Fruit fly (Drosophila melanogaster): ENCODE measurements around the gene Coq4.

The Coq4 gene

dm6 chr3L:17458856-17459518, 25.6 kb upstream of the Coq4 start (continued):
- TF ChIP-seq HLH4C (GFP tag; IDR thresholded peaks at IDR 0.05; ENCODE audit: partially characterized antibody) (no peak), CG1792 (GFP tag; optimal IDR thresholded peaks at IDR 0.05) (no peak), maf-S (GFP tag; optimal IDR thresholded peaks at IDR 0.05) (no peak), ap (GFP tag; IDR thresholded peaks at IDR 0.05) (no peak), ewg (GFP tag; optimal IDR thresholded peaks at IDR 0.05) (no peak), CG33213 (GFP tag; optimal IDR thresholded peaks at IDR 0.05) (no peak), CG30431 (GFP tag; optimal IDR thresholded peaks at IDR 0.05) (no peak), CG3847 (GFP tag; IDR thresholded peaks at IDR 0.05) (no peak), Fer3 (tag; optimal IDR thresholded peaks at IDR 0.05) (peak; percentile 6), CG1832 (GFP tag; optimal IDR thresholded peaks at IDR 0.05) (no peak), Deaf1 (tag; optimal IDR thresholded peaks at IDR 0.05) (no peak), Camta (GFP tag; optimal IDR thresholded peaks at IDR 0.05) (no peak), CG14965 (GFP tag; optimal IDR thresholded peaks at IDR 0.05; ENCODE audit: borderline replicate concordance) (no peak), CG4360 (GFP tag; IDR thresholded peaks at IDR 0.05) (peak; percentile 43), CG4424 (GFP tag; optimal IDR thresholded peaks at IDR 0.05) (no peak), Ptx1 (GFP tag; IDR thresholded peaks at IDR 0.05) (peak; percentile 41; the same call in 1 of the 2 replicates), CG17361 (GFP tag; IDR thresholded peaks at IDR 0.05) (0 out of 3 replicates have a peak, but pooled peaks have one; percentile 35), ems (GFP tag; optimal IDR thresholded peaks at IDR 0.05) (no peak), Fer1 (GFP tag; optimal IDR thresholded peaks at IDR 0.05) (peak; percentile 37), MTF-1 (GFP tag; optimal IDR thresholded peaks at IDR 0.05; ENCODE audit: borderline replicate concordance) (no peak), toy (GFP tag; IDR thresholded peaks at IDR 0.05) (no peak), ase (GFP tag; IDR thresholded peaks at IDR 0.05) (0 out of 3 replicates have a peak, but pooled peaks have one; percentile 31), TFAM (GFP tag; optimal IDR thresholded peaks at IDR 0.05) (no peak), Doc3 (GFP tag; IDR thresholded peaks at IDR 0.05; ENCODE audit: partially characterized antibody) (no peak), CG6689 (GFP tag; IDR thresholded peaks at IDR 0.05) (peak; percentile 60; the same call in 1 of the 2 replicates), ATbp (GFP tag; optimal IDR thresholded peaks at IDR 0.05) (peak; percentile 17), CG33557 (GFP tag; optimal IDR thresholded peaks at IDR 0.05) (no peak), HmgD (GFP tag; optimal IDR thresholded peaks at IDR 0.05) (no peak), al (GFP tag; IDR thresholded peaks at IDR 0.05) (no peak), Hr39 (optimal IDR thresholded peaks at IDR 0.05) (no peak), abd-A (tag; optimal IDR thresholded peaks at IDR 0.05) (peak; percentile 37), CG17385 (GFP tag; optimal IDR thresholded peaks at IDR 0.05) (no peak), fd102C (GFP tag; optimal IDR thresholded peaks at IDR 0.05) (no peak), NK7.1 (GFP tag; optimal IDR thresholded peaks at IDR 0.05) (no peak), bowl (GFP tag; IDR thresholded peaks at IDR 0.05) (no peak), Dbx (GFP tag; IDR thresholded peaks at IDR 0.05) (peak; percentile 48; the same call in 1 of the 3 replicates), Bgb (GFP tag; IDR thresholded peaks at IDR 0.05; ENCODE audit: partially characterized antibody) (no peak), amos (GFP tag; IDR thresholded peaks at IDR 0.05; ENCODE audit: partially characterized antibody) (no peak), vvl (GFP tag; IDR thresholded peaks at IDR 0.05) (peak; percentile 58), pb (GFP tag; optimal IDR thresholded peaks at IDR 0.05) (no peak), CG11504 (tag; optimal IDR thresholded peaks at IDR 0.05) (peak; percentile 59), corto (GFP tag; optimal IDR thresholded peaks at IDR 0.05) (no peak), B-H2 (GFP tag; optimal IDR thresholded peaks at IDR 0.05) (no peak), CG11247 (GFP tag; IDR thresholded peaks at IDR 0.05) (no peak), CG10267 (tag; optimal IDR thresholded peaks at IDR 0.05) (peak; percentile 27), CG10543 (GFP tag; optimal IDR thresholded peaks at IDR 0.05) (no peak), CG10565 (GFP tag; optimal IDR thresholded peaks at IDR 0.05) (no peak), CG17568 (GFP tag; optimal IDR thresholded peaks at IDR 0.05) (no peak), Gug (GFP tag; IDR thresholded peaks at IDR 0.05) (peak; percentile 35; the same call in 1 of the 4 replicates), vnd (GFP tag; IDR thresholded peaks at IDR 0.05; ENCODE audit: partially characterized antibody) (no peak)
